Fruit fly (Drosophila melanogaster) whole organism: ENCODE data around the gene CG5727.

Experiments
- CG8478 ChIP-seq: fragments of >200 bp; optimal IDR thresholded peaks from 2 replicates; lab custom pipeline; 2018; ENCODE audit warnings: inconsistent platforms
- Dll ChIP-seq: fragments of >200 bp; optimal IDR thresholded peaks from 2 replicates; lab custom pipeline; 2017
- EcR ChIP-seq, 2 experiments: fragments of >200 bp; optimal IDR thresholded peaks; 2 replicates each; lab custom pipeline; 2017; ENCODE audit warnings: missing biosample characterization in 2 of 2, missing genetic modification characterization in 2 of 2, missing genetic modification reagents in 2 of 2
- pan ChIP-seq: fragments of >200 bp; optimal IDR thresholded peaks from 2 replicates; lab custom pipeline; 2017
- psq ChIP-seq: fragments of >200 bp; optimal IDR thresholded peaks from 2 replicates; lab custom pipeline; 2017
- usp ChIP-seq: fragments of >200 bp; optimal IDR thresholded peaks from 2 replicates; lab custom pipeline; 2017; ENCODE audit warnings: missing biosample characterization, missing genetic modification characterization, mixed read lengths

DNA sequence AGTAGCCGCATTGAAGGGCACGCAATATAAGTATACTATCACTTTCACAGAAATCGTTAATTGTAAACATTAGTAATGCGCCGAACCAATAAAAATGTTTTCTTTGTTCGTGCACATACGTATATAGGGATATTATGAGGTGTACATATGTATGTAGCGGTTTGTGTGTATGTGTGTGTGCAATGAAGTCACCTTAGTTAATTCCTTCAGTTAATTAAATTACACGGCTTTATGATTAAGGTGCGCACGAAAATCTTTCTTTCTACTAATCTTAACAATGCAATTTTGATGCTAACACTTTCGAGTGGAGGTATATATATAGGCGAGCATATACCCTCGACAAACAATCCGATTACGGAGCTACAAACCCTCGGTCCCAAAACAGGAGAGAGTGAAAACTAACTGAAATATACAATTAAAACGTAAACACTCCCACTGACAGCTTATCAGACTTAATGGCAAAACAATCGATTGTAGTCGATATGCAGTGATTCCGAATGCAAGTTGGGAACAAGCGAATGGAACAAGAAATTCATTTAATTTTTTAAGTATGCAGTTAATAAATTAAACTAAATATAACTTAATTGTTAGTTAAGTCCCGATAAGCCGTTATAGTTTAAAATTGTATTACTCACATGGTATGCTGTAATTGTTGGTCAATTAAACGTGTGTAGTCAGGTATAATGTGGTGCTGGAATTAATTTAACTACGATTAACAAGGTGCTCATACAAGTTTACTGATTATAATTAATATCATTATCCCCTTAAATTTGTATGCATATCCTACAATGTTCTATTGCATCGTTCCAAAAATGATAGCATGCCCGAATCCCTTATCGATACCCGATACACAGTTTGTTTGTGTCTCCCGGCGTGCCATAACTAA, 10.3 kb upstream of the CG5727 start, which contains the start of the genes Npc1a and Prosalpha6:
- TF ChIP-seq CG8478 (lab: Kevin White, UChicago) (no peak), pan (no peak), psq (lab: Kevin White, UChicago) (no peak), usp (GFP tag; lab: Kevin White, UChicago) (no peak), EcR (GFP tag; optimal IDR thresholded peaks at IDR 0.05; lab: Kevin White, UChicago) (no peak), Dll (lab: Kevin White, UChicago) (no peak)
